Fruit fly (Drosophila melanogaster) S2 (cell line): Measurements from ENCODE around the gene CG17770.

Experiments used
- CG8478 ChIP-seq: fragments of >200 bp; optimal IDR thresholded peaks from 2 replicates; lab custom pipeline; 2018
- CTCF ChIP-seq, 2 experiments: fragments of >200 bp; optimal IDR thresholded peaks; 2 replicates each; lab custom pipeline; 2018

Gene CG17770

dm6 chr3R:25811611-25812010 is at the start of gene CG17770, which contains the start of gene Acam:
TSS of gene CG17770 (plus strand) at chr3R:25811911.
TSS of gene Acam (plus strand) at chr3R:25811911.
- TF ChIP-seq CG8478 (lab: Kevin White, UChicago) (no peak), CTCF (optimal IDR thresholded peaks at IDR 0.05; lab: Kevin White, UChicago) (no peak)

DNA sequence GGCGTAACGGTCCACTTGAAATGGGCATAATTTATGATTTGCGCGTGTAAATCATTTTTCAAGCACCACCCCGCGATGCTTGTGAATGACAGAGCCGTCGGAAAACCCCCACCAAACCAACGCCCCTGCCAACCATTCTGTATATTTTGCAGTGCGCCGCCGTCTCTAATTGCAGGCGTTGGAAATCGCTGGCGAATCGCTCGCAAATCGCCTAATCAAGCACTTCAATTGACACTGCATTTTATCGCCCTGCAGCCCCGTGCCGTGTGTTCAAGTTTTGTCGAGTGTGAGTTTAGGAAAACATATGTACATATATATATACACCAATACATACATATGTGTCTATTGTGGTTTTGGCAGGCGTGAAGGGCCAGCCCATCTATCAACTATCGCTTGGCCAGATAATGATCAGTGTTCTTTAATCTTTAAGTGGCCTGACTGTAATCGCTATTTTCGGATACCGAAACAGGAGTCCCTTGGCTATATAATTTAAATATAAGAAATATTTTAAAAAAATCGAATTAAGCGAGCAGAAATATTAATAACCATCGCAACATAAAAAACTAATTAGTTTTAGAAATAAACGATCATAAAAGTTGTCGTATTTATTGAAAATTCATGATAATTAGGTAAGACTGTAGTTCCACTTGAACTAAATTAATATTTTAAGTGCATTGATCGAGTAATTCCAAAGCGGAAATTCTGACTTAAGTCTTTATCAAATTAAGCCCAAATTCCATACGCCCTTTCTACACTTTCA is 49.5 kb upstream of the CG17770 start:
- TF ChIP-seq CTCF (optimal IDR thresholded peaks at IDR 0.05; lab: Kevin White, UChicago), result no peak
- no peak for TF ChIP-seq CG8478 (lab: Kevin White, UChicago)

DNA sequence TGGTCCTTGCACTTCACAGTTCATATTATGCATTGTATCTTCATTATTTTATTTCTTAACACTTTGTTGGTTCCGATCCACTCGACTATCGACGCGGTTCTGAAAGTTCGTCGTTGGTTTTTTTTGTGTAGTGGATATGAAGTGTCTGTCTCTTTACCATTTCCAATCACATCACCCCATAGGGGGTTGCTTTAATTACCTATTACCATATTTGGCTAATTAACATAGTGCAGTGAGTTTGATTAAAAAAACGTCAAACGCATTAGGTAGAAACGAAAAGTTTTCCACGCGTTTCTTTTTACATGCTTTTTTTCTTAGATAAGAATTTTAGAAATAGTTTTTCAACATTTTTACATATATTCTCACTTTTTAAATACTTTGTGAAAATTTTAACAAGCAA is 48.7 kb upstream of the CG17770 start, which contains the start of gene LpR1:
Gene LpR1, minus strand, starts transcription at position 101 of the 400 bp plus-strand sequence.
- TF ChIP-seq CTCF (optimal IDR thresholded peaks at IDR 0.05; lab: Kevin White, UChicago), result no peak
- no peak for TF ChIP-seq CG8478 (lab: Kevin White, UChicago)

- TF ChIP-seq CG8478 (lab: Kevin White, UChicago), result no peak
- no peak for TF ChIP-seq CTCF (optimal IDR thresholded peaks at IDR 0.05; lab: Kevin White, UChicago)
Measured at dm6 chr3R:25775269-25775668, 36.4 kb upstream of the CG17770 start, which contains the start of the genes CG17197 and CG17198. TSS of gene CG17197 (minus strand) at chr3R:25775369. TSS of gene CG17198 (minus strand) at chr3R:25775369.

- no peak for TF ChIP-seq CTCF (optimal IDR thresholded peaks at IDR 0.05; lab: Kevin White, UChicago)
Measured at dm6 chr3R:25776137-25776536, 35.6 kb upstream of the CG17770 start, which contains the start of gene CG17196. TSS of gene CG17196 (minus strand) at chr3R:25776237.

DNA sequence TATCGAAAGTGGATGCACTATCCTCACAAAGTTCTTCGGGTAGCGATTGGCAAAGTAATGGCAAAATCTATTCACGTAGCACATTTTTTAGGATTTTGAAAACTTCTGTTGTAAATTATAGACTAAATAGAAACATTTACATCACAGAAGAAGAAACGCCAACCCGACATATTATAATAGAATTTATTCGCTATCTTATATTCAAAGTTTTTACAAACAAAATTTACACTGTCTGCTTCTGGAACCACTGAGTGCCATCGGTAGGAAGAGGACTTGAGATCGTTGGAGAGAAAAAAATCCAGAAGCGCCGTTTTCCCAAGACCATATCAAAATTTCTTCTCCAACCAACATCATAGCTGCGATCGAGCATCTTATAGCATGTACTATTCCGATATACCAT is 34.6 kb upstream of the CG17770 start, which contains the start of gene CG17195:
Gene CG17195, minus strand, starts transcription at position 101 of the 400 bp plus-strand sequence.
- TF ChIP-seq CTCF (optimal IDR thresholded peaks at IDR 0.05; lab: Kevin White, UChicago) (no peak), CG8478 (lab: Kevin White, UChicago) (no peak)

DNA sequence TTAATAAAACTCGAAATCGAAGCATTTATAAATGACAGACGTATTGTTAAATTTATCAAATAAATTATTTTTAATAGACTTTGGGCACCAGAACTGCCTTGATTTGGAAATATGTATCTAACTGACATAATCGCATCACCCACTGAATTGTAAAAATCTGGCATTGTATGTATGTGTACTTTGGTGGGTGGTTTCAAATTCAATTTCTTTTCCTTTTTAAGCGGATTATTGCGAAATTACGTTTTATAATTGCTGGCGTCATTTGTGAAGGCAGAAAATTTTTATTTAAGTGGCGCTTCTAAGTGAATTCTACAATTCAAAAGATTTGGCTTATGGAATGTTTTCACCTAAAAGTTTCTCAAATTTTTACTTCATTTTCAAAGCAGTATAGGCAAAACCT is 33.5 kb upstream of the CG17770 start, which contains the start of gene CG4956:
Gene CG4956, minus strand, starts transcription at position 101 of the 400 bp plus-strand sequence.
- no peak for TF ChIP-seq CTCF (optimal IDR thresholded peaks at IDR 0.05; lab: Kevin White, UChicago)
- no peak for TF ChIP-seq CG8478 (lab: Kevin White, UChicago)

DNA sequence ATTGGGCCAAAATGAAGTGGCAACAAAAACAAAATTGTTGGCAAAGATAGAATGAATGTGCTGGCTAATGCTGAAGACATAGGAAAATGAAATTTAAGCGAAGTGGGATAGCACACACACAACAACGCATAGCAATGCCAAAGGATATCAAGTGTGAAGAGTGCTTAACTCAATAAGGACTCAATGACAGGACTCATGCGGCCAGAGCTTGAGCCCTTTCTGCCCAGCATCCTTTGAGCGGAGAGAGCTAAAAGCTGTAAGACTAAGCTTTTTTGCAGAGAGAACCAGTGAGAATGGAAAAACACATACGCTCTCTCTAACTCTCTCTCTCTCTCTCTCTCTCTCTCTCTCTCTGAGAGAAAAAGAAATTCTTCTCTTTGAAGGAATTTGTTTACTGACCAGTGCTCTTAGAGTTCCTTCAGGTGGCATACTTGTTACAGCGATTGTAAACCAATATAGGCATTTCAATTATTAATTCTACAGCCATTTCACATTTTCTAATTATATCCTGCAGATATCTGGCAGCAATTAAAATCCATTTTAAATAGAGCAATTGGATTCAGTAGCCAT is 28.8 kb upstream of the CG17770 start:
- TF ChIP-seq CG8478 (lab: Kevin White, UChicago) (no peak), CTCF (optimal IDR thresholded peaks at IDR 0.05; lab: Kevin White, UChicago) (no peak)

- no peak for TF ChIP-seq CG8478 (lab: Kevin White, UChicago)
- no peak for TF ChIP-seq CTCF (optimal IDR thresholded peaks at IDR 0.05; lab: Kevin White, UChicago)
Measured at dm6 chr3R:25787198-25787597, 24.5 kb upstream of the CG17770 start, which contains the start of gene CG4960. TSS of gene CG4960 (minus strand) at chr3R:25787298.

- TF ChIP-seq CG8478 (lab: Kevin White, UChicago) (no peak), CTCF (optimal IDR thresholded peaks at IDR 0.05; lab: Kevin White, UChicago) (no peak)
Measured at dm6 chr3R:25789355-25789754, 22.4 kb upstream of the CG17770 start, which contains the start of gene CG31380. TSS of gene CG31380 (minus strand) at chr3R:25789455.

DNA sequence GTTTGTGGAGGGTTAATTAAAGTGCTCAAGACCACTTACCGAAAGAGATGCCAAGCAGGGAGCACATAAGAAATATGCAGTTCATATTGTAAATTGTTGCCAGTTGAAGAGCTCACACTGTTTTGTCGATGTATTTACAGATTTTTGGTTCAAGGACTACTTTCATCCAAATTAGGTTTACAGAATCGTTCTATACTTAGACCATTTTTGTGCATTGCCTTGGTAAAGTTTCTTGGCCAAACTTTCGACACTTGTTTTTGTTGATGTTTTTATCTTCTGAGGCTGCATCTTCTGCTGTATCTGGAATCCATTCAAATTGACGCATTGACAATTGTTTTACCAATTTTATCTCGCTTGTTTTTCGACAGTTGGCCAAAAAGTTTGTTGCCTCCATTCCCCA is 21.3 kb upstream of the CG17770 start, which contains the start of gene CG31093:
Gene CG31093, minus strand, starts transcription at position 101 of the 400 bp plus-strand sequence.
- TF ChIP-seq CTCF (optimal IDR thresholded peaks at IDR 0.05; lab: Kevin White, UChicago), result no peak
- TF ChIP-seq CG8478 (lab: Kevin White, UChicago), result no peak

DNA sequence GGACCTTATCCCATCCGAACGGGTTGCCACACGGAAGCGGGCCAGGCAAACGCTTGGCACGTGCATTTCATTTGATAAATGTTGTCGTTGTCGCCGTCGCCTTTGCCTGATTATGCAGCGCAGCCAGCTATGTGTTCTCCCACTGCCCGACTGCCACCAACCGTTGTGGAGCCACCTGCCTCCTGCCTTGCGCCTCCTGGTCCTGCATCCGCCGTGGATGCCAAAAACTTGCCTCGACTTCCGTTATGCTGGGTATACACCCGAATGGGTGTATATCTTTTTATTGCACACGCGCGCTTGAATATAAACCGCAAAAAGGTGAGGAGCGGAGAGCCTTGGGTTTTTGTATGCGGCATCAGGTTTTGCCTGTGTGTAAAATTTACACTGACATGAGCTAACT is 19.9 kb upstream of the CG17770 start:
- TF ChIP-seq CG8478 (lab: Kevin White, UChicago), result no peak
- TF ChIP-seq CTCF (optimal IDR thresholded peaks at IDR 0.05; lab: Kevin White, UChicago), result no peak

- no peak for TF ChIP-seq CTCF (optimal IDR thresholded peaks at IDR 0.05; lab: Kevin White, UChicago)
- TF ChIP-seq CG8478 (lab: Kevin White, UChicago), result no peak
Measured at dm6 chr3R:25806145-25806544, 5.6 kb upstream of the CG17770 start, which contains the start of gene BG642167. TSS of gene BG642167 (plus strand) at chr3R:25806445.

dm6 chr3R:25810796-25811195 is 915 bp upstream of the CG17770 start, which contains the start of gene CG5024:
TSS of gene CG5024 (plus strand) at chr3R:25811096.
- TF ChIP-seq CTCF (optimal IDR thresholded peaks at IDR 0.05; lab: Kevin White, UChicago) (no peak), CG8478 (lab: Kevin White, UChicago) (no peak)

- TF ChIP-seq CG8478 (lab: Kevin White, UChicago) (no peak), CTCF (optimal IDR thresholded peaks at IDR 0.05; lab: Kevin White, UChicago) (no peak)
Measured at dm6 chr3R:25815179-25815578, 3.5 kb downstream of the CG17770 start, which contains the start of gene CG14354. TSS of gene CG14354 (plus strand) at chr3R:25815479.
